Worm (Caenorhabditis elegans) whole organism, mixed stage, embryonic: ENCODE measurements around the gene ttr-29.
A peak's percentile ranks its signal among the peaks of the same experiment; 100 is the strongest.

Experiments
- M03D4.4 ChIP-seq: sonication (generic microtip); optimal IDR thresholded peaks from 2 replicates; lab custom pipeline; 2017; ENCODE audit warnings: mild to moderate bottlenecking, missing genetic modification characterization, missing compliant biosample characterization
- bed-3 ChIP-seq: fragments of 200-800 bp; sonication (Bioruptor generic); optimal IDR thresholded peaks from 3 replicates; lab custom pipeline; 2018; ENCODE audit warnings: mild to moderate bottlenecking, missing genetic modification characterization, moderate library complexity, missing compliant biosample characterization
- blmp-1 ChIP-seq: fragments of 150-350 bp; optimal IDR thresholded peaks from 2 replicates; lab custom pipeline; 2014; ENCODE audit warnings: missing biosample characterization, missing genetic modification characterization
- ceh-39 ChIP-seq: fragments of 150-350 bp; optimal IDR thresholded peaks from 2 replicates; lab custom pipeline; 2014; ENCODE audit warnings: missing biosample characterization, missing genetic modification characterization
- ceh-43 ChIP-seq: fragments of 200-800 bp; sonication (Bioruptor generic); optimal IDR thresholded peaks from 2 replicates; lab custom pipeline; 2018; ENCODE audit warnings: mild to moderate bottlenecking, missing genetic modification characterization, moderate library complexity, missing compliant biosample characterization
- ceh-83 ChIP-seq: fragments of 200-800 bp; sonication (Bioruptor generic); optimal IDR thresholded peaks from 2 replicates; lab custom pipeline; 2018; ENCODE audit warnings: mild to moderate bottlenecking, missing genetic modification characterization, missing compliant biosample characterization
- ces-1 ChIP-seq: fragments of 150-350 bp; optimal IDR thresholded peaks from 2 replicates; lab custom pipeline; 2014; ENCODE audit warnings: missing biosample characterization, missing genetic modification reagents, missing genetic modification characterization
- cnd-1 ChIP-seq: fragments of 200-800 bp; sonication (Bioruptor generic); optimal IDR thresholded peaks from 2 replicates; lab custom pipeline; 2018; ENCODE audit warnings: mild to moderate bottlenecking, missing genetic modification characterization, missing compliant biosample characterization
- drap-1 ChIP-seq: fragments of 200-800 bp; sonication (Bioruptor generic); optimal IDR thresholded peaks from 3 replicates; lab custom pipeline; 2018; ENCODE audit warnings: mild to moderate bottlenecking, missing genetic modification characterization, missing compliant biosample characterization
- elt-1 ChIP-seq: sonication (generic microtip); optimal IDR thresholded peaks from 2 replicates; lab custom pipeline; 2017; ENCODE audit warnings: missing genetic modification characterization, mild to moderate bottlenecking, missing compliant biosample characterization, antibody characterized with exemption, moderate library complexity, borderline replicate concordance; ENCODE audit not compliant: insufficient read depth
- elt-3 ChIP-seq: fragments of 150-350 bp; optimal IDR thresholded peaks from 2 replicates; lab custom pipeline; 2014; ENCODE audit warnings: missing biosample characterization, missing genetic modification characterization
- flh-1 ChIP-seq: fragments of 200-800 bp; sonication (Bioruptor generic); optimal IDR thresholded peaks from 2 replicates; lab custom pipeline; 2018; ENCODE audit warnings: mild to moderate bottlenecking, missing genetic modification characterization, moderate library complexity, missing compliant biosample characterization
- ham-2 ChIP-seq: fragments of 200-800 bp; sonication (Bioruptor generic); optimal IDR thresholded peaks from 2 replicates; lab custom pipeline; 2018; ENCODE audit warnings: mild to moderate bottlenecking, missing genetic modification characterization, missing compliant biosample characterization
- hlh-1 ChIP-seq: fragments of 150-350 bp; optimal IDR thresholded peaks from 2 replicates; lab custom pipeline; 2014; ENCODE audit warnings: missing biosample characterization, missing genetic modification reagents, missing genetic modification characterization
- lin-13 ChIP-seq: fragments of 150-350 bp; optimal IDR thresholded peaks from 2 replicates; lab custom pipeline; 2014; ENCODE audit warnings: missing biosample characterization, missing genetic modification characterization
- lin-32 ChIP-seq: fragments of 200-800 bp; sonication (Bioruptor generic); optimal IDR thresholded peaks from 2 replicates; lab custom pipeline; 2018; ENCODE audit warnings: mild to moderate bottlenecking, missing genetic modification characterization, missing compliant biosample characterization
- lsy-2 ChIP-seq: fragments of 150-350 bp; optimal IDR thresholded peaks from 2 replicates; lab custom pipeline; 2014; ENCODE audit warnings: missing biosample characterization, missing genetic modification characterization
- mab-5 ChIP-seq: fragments of 150-350 bp; optimal IDR thresholded peaks from 2 replicates; lab custom pipeline; 2014; ENCODE audit warnings: missing biosample characterization, missing genetic modification characterization
- mep-1 ChIP-seq: fragments of 150-350 bp; optimal IDR thresholded peaks from 2 replicates; lab custom pipeline; 2017; ENCODE audit warnings: missing biosample characterization, missing genetic modification reagents, missing genetic modification characterization, inconsistent platforms
- mls-2 ChIP-seq: sonication (generic microtip); optimal IDR thresholded peaks from 2 replicates; lab custom pipeline; 2016; ENCODE audit warnings: mild to moderate bottlenecking, missing genetic modification characterization, moderate library complexity, missing compliant biosample characterization
- nhr-12 ChIP-seq: fragments of 150-350 bp; optimal IDR thresholded peaks from 2 replicates; lab custom pipeline; 2014; ENCODE audit warnings: missing biosample characterization, missing genetic modification characterization
- nhr-2 ChIP-seq: fragments of 150-350 bp; optimal IDR thresholded peaks from 2 replicates; lab custom pipeline; 2014; ENCODE audit warnings: missing biosample characterization, missing genetic modification characterization
- nhr-237 ChIP-seq: fragments of 150-350 bp; optimal IDR thresholded peaks from 2 replicates; lab custom pipeline; 2014; ENCODE audit warnings: missing biosample characterization, missing genetic modification characterization
- nhr-28 ChIP-seq: fragments of 150-350 bp; optimal IDR thresholded peaks from 2 replicates; lab custom pipeline; 2014; ENCODE audit warnings: missing biosample characterization, missing genetic modification characterization
- nhr-76 ChIP-seq: sonication (generic microtip); optimal IDR thresholded peaks from 2 replicates; lab custom pipeline; 2017; ENCODE audit warnings: missing biosample characterization, missing genetic modification characterization
- pha-4 ChIP-seq: fragments of 150-350 bp; optimal IDR thresholded peaks from 2 replicates; lab custom pipeline; 2018; ENCODE audit warnings: missing biosample characterization, missing genetic modification reagents, missing genetic modification characterization
- sem-2 ChIP-seq: fragments of 200-800 bp; sonication (Bioruptor generic); optimal IDR thresholded peaks from 2 replicates; lab custom pipeline; 2018; ENCODE audit warnings: mild to moderate bottlenecking, missing genetic modification characterization, missing compliant biosample characterization
- snpc-4 ChIP-seq: fragments of 150-350 bp; optimal IDR thresholded peaks from 2 replicates; lab custom pipeline; 2014; ENCODE audit warnings: missing biosample characterization, missing genetic modification characterization
- sptf-1 ChIP-seq: sonication (generic microtip); optimal IDR thresholded peaks from 2 replicates; lab custom pipeline; 2017; ENCODE audit warnings: mild to moderate bottlenecking, missing genetic modification characterization, moderate library complexity, missing compliant biosample characterization
- unc-120 ChIP-seq: sonication (generic microtip); optimal IDR thresholded peaks from 2 replicates; lab custom pipeline; 2017; ENCODE audit warnings: missing genetic modification characterization, missing compliant biosample characterization; ENCODE audit not compliant: poor library complexity, severe bottlenecking
- unc-39 ChIP-seq: fragments of 150-350 bp; optimal IDR thresholded peaks from 2 replicates; lab custom pipeline; 2014; ENCODE audit warnings: missing biosample characterization, missing genetic modification characterization
- unc-62 ChIP-seq: fragments of 150-350 bp; optimal IDR thresholded peaks from 2 replicates; lab custom pipeline; 2014; ENCODE audit warnings: missing biosample characterization, missing genetic modification reagents, missing genetic modification characterization
- zip-8 ChIP-seq: fragments of 150-350 bp; optimal IDR thresholded peaks from 2 replicates; lab custom pipeline; 2014; ENCODE audit warnings: missing biosample characterization, missing genetic modification characterization
- ztf-11 ChIP-seq: fragments of 150-350 bp; optimal IDR thresholded peaks from 2 replicates; lab custom pipeline; 2014; ENCODE audit warnings: missing biosample characterization, missing genetic modification characterization

Gene ttr-29

ce11 chrV:12906732-12907131, at the start of gene ttr-29:
TSS of gene ttr-29 (minus strand) at chrV:12906832.
- no peak for TF ChIP-seq ceh-83 (GFP tag; lab: Kevin White, UChicago)
- no peak for TF ChIP-seq lsy-2 (tag; lab: Kevin White, UChicago)
- TF ChIP-seq unc-39: no peak
- no peak for TF ChIP-seq unc-62 (GFP tag; lab: Kevin White, UChicago)
- TF ChIP-seq drap-1: no peak
- TF ChIP-seq pha-4 (tag; lab: Kevin White, UChicago): no peak
- no peak for TF ChIP-seq elt-1 (tag; lab: Kevin White, UChicago)
- no peak for TF ChIP-seq unc-120 (tag; lab: Kevin White, UChicago)
- TF ChIP-seq M03D4.4 (tag; lab: Kevin White, UChicago): no peak
- no peak for TF ChIP-seq mls-2 (tag; lab: Kevin White, UChicago)
- no peak for TF ChIP-seq flh-1
- TF ChIP-seq nhr-28 (tag; lab: Kevin White, UChicago): no peak
- TF ChIP-seq blmp-1: no peak
- TF ChIP-seq, all 35 proteins: peak for 0

- TF ChIP-seq elt-1 (tag; lab: Kevin White, UChicago) (no peak), nhr-12 (tag; lab: Kevin White, UChicago) (no peak), lin-32 (no peak), lsy-2 (tag; lab: Kevin White, UChicago) (no peak), mab-5 (tag; lab: Kevin White, UChicago) (no peak), ceh-39 (tag; lab: Kevin White, UChicago) (no peak), sem-2 (GFP tag; lab: Kevin White, UChicago) (no peak), nhr-2 (no peak), flh-1 (no peak), elt-3 (no peak), ceh-43 (GFP tag; lab: Kevin White, UChicago) (no peak), mep-1 (no peak), cnd-1 (tag; lab: Kevin White, UChicago) (no peak), sptf-1 (tag; lab: Kevin White, UChicago) (no peak), zip-8 (no peak), unc-39 (no peak), lin-13 (no peak), mls-2 (tag; lab: Kevin White, UChicago) (no peak)
Measured at ce11 chrV:12954261-12954660, 47.6 kb upstream of the ttr-29 start.

ce11 chrV:12953702-12954101, 47.1 kb upstream of the ttr-29 start, which contains the start of gene eif-3.K:
TSS of gene eif-3.K (plus strand) at chrV:12954002.
- TF ChIP-seq drap-1 (no peak), unc-120 (tag; lab: Kevin White, UChicago) (no peak), nhr-76 (tag; lab: Kevin White, UChicago) (no peak), blmp-1 (no peak), lsy-2 (tag; lab: Kevin White, UChicago) (no peak), lin-32 (no peak), hlh-1 (no peak), sem-2 (GFP tag; lab: Kevin White, UChicago) (no peak), M03D4.4 (tag; lab: Kevin White, UChicago) (no peak), bed-3 (GFP tag; lab: Kevin White, UChicago) (no peak), nhr-237 (tag; lab: Kevin White, UChicago) (no peak)
- TF ChIP-seq, all 35 proteins: peak for 0

DNA sequence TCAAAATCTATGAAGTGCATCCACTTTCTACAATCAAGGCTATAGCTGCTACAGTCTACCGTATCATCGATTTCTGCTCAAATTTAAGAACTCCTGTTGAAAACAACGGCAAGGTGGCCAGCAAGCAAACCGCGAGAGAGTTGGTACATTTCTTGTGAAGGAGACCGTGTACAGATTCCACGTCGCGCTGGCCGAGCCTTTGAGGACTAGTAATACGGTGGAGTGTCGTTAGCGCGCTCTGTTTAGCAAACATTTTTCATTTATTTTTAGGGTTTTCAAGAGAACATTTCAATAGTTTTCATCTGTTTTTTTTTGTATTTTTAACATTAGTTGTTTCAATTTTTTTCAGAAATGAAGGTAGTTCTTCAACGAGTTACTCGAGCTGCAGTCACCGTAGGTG, 45.7 kb upstream of the ttr-29 start, which contains the start of gene pqn-68:
pqn-68 (plus strand) TSS at position 350 of the 400 bp plus-strand sequence.
- TF ChIP-seq flh-1 (no peak), ceh-43 (GFP tag; lab: Kevin White, UChicago) (no peak), blmp-1 (no peak), unc-62 (GFP tag; lab: Kevin White, UChicago) (no peak), nhr-76 (tag; lab: Kevin White, UChicago) (no peak), pha-4 (tag; lab: Kevin White, UChicago) (peak; percentile 8), nhr-237 (tag; lab: Kevin White, UChicago) (no peak), M03D4.4 (tag; lab: Kevin White, UChicago) (no peak), nhr-2 (no peak)

ce11 chrV:12950812-12951528, 44.3 kb upstream of the ttr-29 start, which contains the start of the genes T16G1.9 and T16G1.18:
TSS of gene T16G1.9 (minus strand) at chrV:12950862.
TSS of gene T16G1.18 (plus strand) at chrV:12951304.
- TF ChIP-seq hlh-1 (peak; percentile 50), mab-5 (tag; lab: Kevin White, UChicago) (no peak), bed-3 (GFP tag; lab: Kevin White, UChicago) (no peak), lsy-2 (tag; lab: Kevin White, UChicago) (no peak), drap-1 (no peak), ceh-43 (GFP tag; lab: Kevin White, UChicago) (no peak), mep-1 (peak; percentile 17), snpc-4 (tag; lab: Kevin White, UChicago) (no peak), nhr-76 (tag; lab: Kevin White, UChicago) (no peak), elt-1 (tag; lab: Kevin White, UChicago) (no peak), nhr-28 (tag; lab: Kevin White, UChicago) (no peak), ceh-39 (tag; lab: Kevin White, UChicago) (no peak), flh-1 (no peak), unc-39 (no peak), ham-2 (GFP tag; lab: Kevin White, UChicago) (no peak), nhr-237 (tag; lab: Kevin White, UChicago) (peak; percentile 12), elt-3 (no peak), ztf-11 (tag; lab: Kevin White, UChicago) (no peak), mls-2 (tag; lab: Kevin White, UChicago) (no peak), cnd-1 (tag; lab: Kevin White, UChicago) (no peak), lin-32 (no peak), blmp-1 (no peak), zip-8 (no peak), nhr-12 (tag; lab: Kevin White, UChicago) (no peak), sem-2 (GFP tag; lab: Kevin White, UChicago) (no peak), pha-4 (tag; lab: Kevin White, UChicago) (peak; percentile 11), unc-120 (tag; lab: Kevin White, UChicago) (no peak), sptf-1 (tag; lab: Kevin White, UChicago) (no peak), nhr-2 (no peak), unc-62 (GFP tag; lab: Kevin White, UChicago) (no peak), M03D4.4 (tag; lab: Kevin White, UChicago) (no peak), ces-1 (GFP tag; lab: Kevin White, UChicago) (peak; percentile 90)
